Fruit fly (Drosophila melanogaster) whole organism: Measurements from ENCODE around the gene dpr2.

Experiments
- CG8478 ChIP-seq: fragments of >200 bp; optimal IDR thresholded peaks from 2 replicates; lab custom pipeline; 2018; ENCODE audit warnings: inconsistent platforms
- psq ChIP-seq: fragments of >200 bp; optimal IDR thresholded peaks from 2 replicates; lab custom pipeline; 2017

DNA sequence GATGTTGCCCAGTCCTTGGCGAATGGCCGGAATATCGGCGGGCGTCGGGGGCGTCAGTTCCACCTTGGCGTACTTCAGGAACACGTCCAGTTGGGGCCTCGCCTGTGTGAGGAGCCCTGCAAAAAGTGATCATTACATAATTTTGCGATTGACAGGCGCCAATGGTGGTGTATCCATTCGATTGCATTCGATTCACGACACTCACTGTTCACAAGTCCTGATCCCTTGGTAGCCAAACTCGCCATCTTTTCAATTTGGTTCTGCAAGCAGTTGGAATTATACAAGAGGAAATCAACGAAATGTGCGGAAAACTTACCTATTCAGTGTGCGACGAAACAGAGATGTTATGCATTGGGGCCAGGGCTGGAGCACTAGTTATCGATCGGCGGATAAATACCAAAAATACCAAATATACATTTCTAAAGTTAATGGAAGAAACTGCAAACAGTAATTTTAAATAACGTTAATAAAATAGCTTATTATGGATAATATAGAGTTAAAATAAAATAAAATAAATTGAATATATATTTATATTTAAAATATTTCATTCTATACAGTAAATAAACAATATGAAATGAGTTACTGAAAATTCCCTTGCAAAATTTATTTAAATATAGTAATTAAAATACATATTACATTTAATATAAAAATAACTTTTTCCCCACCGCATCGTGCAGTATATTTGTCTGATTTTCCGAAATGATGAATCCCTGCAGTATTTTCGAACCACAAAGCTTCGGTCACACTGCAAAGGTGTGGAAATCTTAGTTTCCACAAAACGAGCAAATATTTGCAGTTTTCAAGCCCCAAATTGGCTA, 12.3 kb upstream of the dpr2 start, which contains the start of the genes ATPsynG and SCAR:
- TF ChIP-seq psq (lab: Kevin White, UChicago) (no peak), CG8478 (lab: Kevin White, UChicago) (no peak)
